Worm (Caenorhabditis elegans) whole organism, young adult: ENCODE measurements around the gene F10D7.5.

Experiments
- B0336.3 ChIP-seq: fragments of 200-800 bp; sonication (Bioruptor generic); IDR thresholded peaks from 2 replicates; pipeline ENCODE4 v1.3.6; 2022; ENCODE audit warnings: missing genetic modification characterization, missing compliant biosample characterization
- C06A6.2 ChIP-seq: fragments of 200-800 bp; sonication (Bioruptor generic); conservative IDR thresholded peaks from 2 replicates; pipeline ENCODE4 v1.3.6; 2022; ENCODE audit warnings: missing genetic modification characterization, missing compliant biosample characterization
- C17E4.6 ChIP-seq: fragments of 200-800 bp; sonication (Bioruptor generic); IDR thresholded peaks from 2 replicates; pipeline ENCODE4 v1.3.6; 2022; ENCODE audit warnings: missing genetic modification reagents, missing genetic modification characterization, missing compliant biosample characterization
- F10E7.11 ChIP-seq: sonication (generic microtip); optimal IDR thresholded peaks from 2 replicates; lab custom pipeline; 2017; ENCODE audit warnings: mild to moderate bottlenecking, missing genetic modification characterization, moderate library complexity, missing compliant biosample characterization
- F37B4.10 ChIP-seq: fragments of 200-800 bp; sonication (Bioruptor generic); IDR thresholded peaks from 2 replicates; pipeline ENCODE4 v1.3.6; 2022; ENCODE audit warnings: missing genetic modification characterization, missing compliant biosample characterization
- K11D2.4 ChIP-seq: fragments of 200-800 bp; sonication (Bioruptor generic); IDR thresholded peaks from 2 replicates; pipeline ENCODE4 v1.3.6; 2022; ENCODE audit warnings: missing genetic modification reagents, missing genetic modification characterization, missing compliant biosample characterization
- K12H6.12 ChIP-seq: fragments of 200-800 bp; sonication (Bioruptor generic); optimal IDR thresholded peaks from 2 replicates; lab custom pipeline; 2018; ENCODE audit warnings: mild to moderate bottlenecking, missing genetic modification characterization, missing compliant biosample characterization
- T07F8.4 ChIP-seq: sonication (generic microtip); optimal IDR thresholded peaks from 2 replicates; lab custom pipeline; 2016; ENCODE audit warnings: mild to moderate bottlenecking, missing genetic modification characterization, moderate library complexity, missing compliant biosample characterization
- Y56A3A.18 ChIP-seq: fragments of 200-800 bp; sonication (Bioruptor generic); IDR thresholded peaks from 2 replicates; pipeline ENCODE4 v1.3.6; 2022; ENCODE audit warnings: missing genetic modification reagents, missing genetic modification characterization, missing compliant biosample characterization
- atf-7 ChIP-seq: sonication (generic microtip); optimal IDR thresholded peaks from 2 replicates; lab custom pipeline; 2017; ENCODE audit warnings: mild to moderate bottlenecking, missing genetic modification characterization, missing compliant biosample characterization
- attf-5 ChIP-seq: fragments of 200-800 bp; sonication (Bioruptor generic); optimal IDR thresholded peaks from 2 replicates; lab custom pipeline; 2018; ENCODE audit warnings: mild to moderate bottlenecking, missing genetic modification characterization, missing compliant biosample characterization
- attf-6 ChIP-seq: fragments of 200-800 bp; sonication (Bioruptor generic); IDR thresholded peaks from 2 replicates; pipeline ENCODE4 v1.3.6; 2022; ENCODE audit warnings: missing genetic modification reagents, missing genetic modification characterization, missing compliant biosample characterization
- bed-1 ChIP-seq: fragments of 200-800 bp; sonication (Bioruptor generic); IDR thresholded peaks from 2 replicates; pipeline ENCODE4 v1.3.6; 2022; ENCODE audit warnings: missing genetic modification reagents, missing genetic modification characterization, missing compliant biosample characterization
- ccch-3 ChIP-seq: fragments of 200-800 bp; sonication (Bioruptor generic); optimal IDR thresholded peaks from 2 replicates; lab custom pipeline; 2018; ENCODE audit warnings: mild to moderate bottlenecking, missing genetic modification characterization, missing compliant biosample characterization
- cebp-2 ChIP-seq: fragments of 200-800 bp; sonication (Bioruptor generic); IDR thresholded peaks from 2 replicates; pipeline ENCODE4 v1.3.6; 2022; ENCODE audit warnings: missing genetic modification characterization, missing compliant biosample characterization
- ceh-79 ChIP-seq: sonication (generic microtip); optimal IDR thresholded peaks from 2 replicates; lab custom pipeline; 2017; ENCODE audit warnings: mild to moderate bottlenecking, missing genetic modification characterization, missing compliant biosample characterization
- die-1 ChIP-seq: sonication (generic microtip); optimal IDR thresholded peaks from 2 replicates; lab custom pipeline; 2016; ENCODE audit warnings: missing genotype, mild to moderate bottlenecking, missing genetic modification characterization, missing compliant biosample characterization
- dpl-1 ChIP-seq: fragments of 150-350 bp; optimal IDR thresholded peaks from 2 replicates; lab custom pipeline; 2014; ENCODE audit warnings: missing biosample characterization, missing genetic modification reagents, missing genetic modification characterization
- egl-44 ChIP-seq: fragments of 200-800 bp; sonication (Bioruptor generic); IDR thresholded peaks from 2 replicates; pipeline ENCODE4 v1.3.6; 2022; ENCODE audit warnings: missing genetic modification reagents, missing genetic modification characterization, missing compliant biosample characterization
- gei-17 ChIP-seq: fragments of 200-800 bp; sonication (Bioruptor generic); optimal IDR thresholded peaks from 2 replicates; lab custom pipeline; 2018; ENCODE audit warnings: mild to moderate bottlenecking, missing genetic modification characterization, missing compliant biosample characterization
- hlh-12 ChIP-seq: sonication (generic microtip); optimal IDR thresholded peaks from 2 replicates; lab custom pipeline; 2016; ENCODE audit warnings: missing genetic modification characterization, missing compliant biosample characterization
- hlh-26 ChIP-seq: fragments of 200-800 bp; sonication (Bioruptor generic); conservative IDR thresholded peaks from 2 replicates; pipeline ENCODE4 v1.3.6; 2022; ENCODE audit warnings: missing genetic modification reagents, missing genetic modification characterization, missing compliant biosample characterization
- hmg-20 ChIP-seq: fragments of 200-800 bp; sonication (Bioruptor generic); IDR thresholded peaks from 2 replicates; pipeline ENCODE4 v1.3.6; 2022; ENCODE audit warnings: missing genetic modification reagents, missing genetic modification characterization, missing compliant biosample characterization
- lin-35 ChIP-seq, 3 experiments: fragments of 150-350 bp in 2 of 3; sonication (generic microtip) in 1 of 3; optimal IDR thresholded peaks; 2 replicates each; lab custom pipeline; 2014 to 2018; ENCODE audit warnings: missing biosample characterization in 3 of 3, missing genetic modification characterization in 3 of 3, missing genetic modification reagents in 3 of 3
- lsl-1 ChIP-seq: fragments of 200-800 bp; sonication (Bioruptor generic); optimal IDR thresholded peaks from 2 replicates; lab custom pipeline; 2018; ENCODE audit warnings: mild to moderate bottlenecking, missing genetic modification characterization, moderate library complexity, missing compliant biosample characterization
- nfyb-1 ChIP-seq: fragments of 200-800 bp; sonication (Bioruptor generic); IDR thresholded peaks from 2 replicates; pipeline ENCODE4 v1.3.6; 2022; ENCODE audit warnings: missing genetic modification reagents, missing genetic modification characterization, missing compliant biosample characterization
- nhr-120 ChIP-seq: fragments of 200-800 bp; sonication (Bioruptor generic); IDR thresholded peaks from 2 replicates; pipeline ENCODE4 v1.3.6; 2022; ENCODE audit warnings: missing genetic modification characterization, missing compliant biosample characterization
- nhr-179 ChIP-seq: sonication (generic microtip); optimal IDR thresholded peaks from 2 replicates; lab custom pipeline; 2016; ENCODE audit warnings: mild to moderate bottlenecking, missing genetic modification characterization, missing compliant biosample characterization
- nhr-80 ChIP-seq: sonication (generic microtip); optimal IDR thresholded peaks from 2 replicates; lab custom pipeline; 2016; ENCODE audit warnings: missing genetic modification characterization, missing compliant biosample characterization
- pbrm-1 ChIP-seq: fragments of 200-800 bp; sonication (Bioruptor generic); IDR thresholded peaks from 2 replicates; pipeline ENCODE4 v1.3.6; 2022; ENCODE audit warnings: missing genetic modification reagents, missing genetic modification characterization, missing compliant biosample characterization
- rcor-1 ChIP-seq: fragments of 200-800 bp; sonication (Bioruptor generic); IDR thresholded peaks from 2 replicates; pipeline ENCODE4 v1.3.6; 2022; ENCODE audit warnings: missing genetic modification reagents, missing genetic modification characterization, missing compliant biosample characterization
- rpc-1 ChIP-seq, 2 experiments: fragments of 150-350 bp in 1 of 2; sonication (generic microtip) in 1 of 2; optimal IDR thresholded peaks; 2 replicates each; lab custom pipeline; 2014 to 2018; ENCODE audit warnings: missing biosample characterization in 1 of 2, missing genetic modification characterization in 1 of 2, missing genetic modification reagents in 1 of 2, missing genotype in 1 of 2
- sea-2 ChIP-seq: fragments of 200-800 bp; sonication (Bioruptor generic); IDR thresholded peaks from 2 replicates; pipeline ENCODE4 v1.3.6; 2022; ENCODE audit warnings: missing genetic modification characterization, missing compliant biosample characterization
- snpc-1.3 ChIP-seq: sonication (generic microtip); optimal IDR thresholded peaks from 2 replicates; lab custom pipeline; 2017; ENCODE audit warnings: missing genetic modification characterization, mild to moderate bottlenecking, missing compliant biosample characterization, antibody characterized with exemption, moderate library complexity, missing genotype, missing genetic modification reagents; ENCODE audit not compliant: insufficient read depth
- snpc-4 ChIP-seq, 5 experiments: fragments of 150-350 bp in 1 of 5; sonication (generic microtip) in 4 of 5; optimal IDR thresholded peaks; 2 replicates each; lab custom pipeline; 2014 to 2018; ENCODE audit warnings: missing genetic modification characterization in 5 of 5, missing biosample characterization in 3 of 5, antibody characterized with exemption in 2 of 5, mild to moderate bottlenecking in 2 of 5, missing compliant biosample characterization in 2 of 5, missing genotype in 2 of 5, moderate library complexity in 2 of 5, missing genetic modification reagents in 1 of 5
- ztf-25 ChIP-seq: fragments of 200-800 bp; sonication (Bioruptor generic); IDR thresholded peaks from 2 replicates; pipeline ENCODE4 v1.3.6; 2022; ENCODE audit warnings: missing genetic modification reagents, missing genetic modification characterization, missing compliant biosample characterization

F10D7.5 gene

ce11 chrX:17378996-17379395, 12.4 kb downstream of the F10D7.5 start:
- TF ChIP-seq sea-2 (GFP tag; lab: Robert Waterston, UW) = no peak
- peak; percentile 7 for TF ChIP-seq nhr-80 (tag; lab: Kevin White, UChicago)

- TF ChIP-seq nhr-80 (tag; lab: Kevin White, UChicago) (peak; percentile 21), dpl-1 (GFP tag; lab: Kevin White, UChicago) (no peak)
These were observed 15.5 kb downstream of the F10D7.5 start for ce11 chrX:17375877-17376276.

- TF ChIP-seq snpc-1.3 (tag; lab: Kevin White, UChicago) = no peak
- TF ChIP-seq die-1 (tag; lab: Kevin White, UChicago) = no peak
- no peak for TF ChIP-seq F37B4.10
- no peak for TF ChIP-seq Y56A3A.18
- TF ChIP-seq nhr-179 (tag; lab: Kevin White, UChicago) = no peak
- no peak for TF ChIP-seq attf-6 (GFP tag; lab: Robert Waterston, UW)
- no peak for TF ChIP-seq F10E7.11
- no peak for TF ChIP-seq bed-1 (GFP tag; lab: Robert Waterston, UW)
- TF ChIP-seq rpc-1 (optimal IDR thresholded peaks at IDR 0.05; lab: Kevin White, UChicago) = no peak
- no peak for TF ChIP-seq rpc-1 (tag; optimal IDR thresholded peaks at IDR 0.05; lab: Kevin White, UChicago)
- TF ChIP-seq egl-44 (GFP tag; lab: Robert Waterston, UW) = no peak
- TF ChIP-seq nfyb-1 (GFP tag; lab: Robert Waterston, UW) = no peak
- no peak for TF ChIP-seq ztf-25 (GFP tag; lab: Robert Waterston, UW)
- TF ChIP-seq snpc-4 (GFP tag; optimal IDR thresholded peaks at IDR 0.05; lab: Kevin White, UChicago) = no peak
- TF ChIP-seq snpc-4 (tag; optimal IDR thresholded peaks at IDR 0.05; lab: Kevin White, UChicago) = no peak
- no peak for TF ChIP-seq nhr-120 (GFP tag; lab: Robert Waterston, UW)
- TF ChIP-seq T07F8.4 (tag; lab: Kevin White, UChicago) = no peak
- no peak for TF ChIP-seq attf-5 (GFP tag; lab: Kevin White, UChicago)
- TF ChIP-seq ccch-3 = no peak
- no peak for TF ChIP-seq B0336.3
- TF ChIP-seq K12H6.12 (tag; lab: Kevin White, UChicago) = no peak
- TF ChIP-seq cebp-2 (GFP tag; lab: Robert Waterston, UW) = no peak
These were observed 16.9 kb downstream of the F10D7.5 start, which contains the start of gene F10D7.3 for ce11 chrX:17374534-17374933. F10D7.3 (minus strand) TSS chrX:17374634.

ce11 chrX:17373955-17374354, 17.5 kb downstream of the F10D7.5 start:
- TF ChIP-seq C17E4.6 (GFP tag; lab: Robert Waterston, UW) (no peak), hlh-26 (GFP tag; lab: Robert Waterston, UW) (no peak), T07F8.4 (tag; lab: Kevin White, UChicago) (no peak), K11D2.4 (GFP tag; lab: Robert Waterston, UW) (no peak), atf-7 (tag; lab: Kevin White, UChicago) (no peak), Y56A3A.18 (no peak), lsl-1 (GFP tag; lab: Kevin White, UChicago) (no peak), ceh-79 (tag; lab: Kevin White, UChicago) (no peak), pbrm-1 (GFP tag; lab: Robert Waterston, UW) (no peak), ztf-25 (GFP tag; lab: Robert Waterston, UW) (no peak), lin-35 (GFP tag; optimal IDR thresholded peaks at IDR 0.05; lab: Kevin White, UChicago) (no peak), hlh-12 (tag; lab: Kevin White, UChicago) (no peak), hmg-20 (no peak), rcor-1 (GFP tag; lab: Robert Waterston, UW) (no peak), F10E7.11 (no peak), gei-17 (GFP tag; lab: Kevin White, UChicago) (no peak), C06A6.2 (GFP tag; lab: Robert Waterston, UW) (no peak), die-1 (tag; lab: Kevin White, UChicago) (no peak)
